Worm (Caenorhabditis elegans): ENCODE measurements around the gene C33F10.8.

DNA sequence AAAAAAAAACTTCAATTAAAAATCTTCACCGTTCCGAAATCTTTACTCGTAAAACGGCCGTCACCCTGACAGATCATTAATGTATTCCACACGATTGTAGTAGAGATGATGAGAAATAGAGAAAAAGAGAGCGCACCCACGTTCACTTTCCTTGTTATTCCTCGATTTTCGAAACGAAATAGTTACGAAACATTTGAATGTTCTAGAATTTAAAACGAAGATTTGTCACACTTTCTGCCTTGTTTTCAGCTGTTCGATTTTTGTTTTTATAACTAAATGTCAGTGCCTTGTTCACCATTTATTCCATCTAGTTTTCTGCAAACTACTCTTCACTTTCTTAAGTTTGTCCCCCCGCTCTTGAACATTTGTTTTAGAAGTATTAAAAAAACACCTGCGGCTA, 29.7 kb upstream of the C33F10.8 start:
- TF ChIP-seq T23F11.4 (GFP tag; optimal IDR thresholded peaks at IDR 0.05): no peak
- no peak for TF ChIP-seq fkh-10 (GFP tag; optimal IDR thresholded peaks at IDR 0.05)
- TF ChIP-seq ets-4 (tag; optimal IDR thresholded peaks at IDR 0.05): no peak
- no peak for TF ChIP-seq pqm-1 (tag; optimal IDR thresholded peaks at IDR 0.05)
- TF ChIP-seq ceh-22 (tag; optimal IDR thresholded peaks at IDR 0.05): no peak
- TF ChIP-seq sox-4 (tag; optimal IDR thresholded peaks at IDR 0.05): no peak
- TF ChIP-seq ama-1 (optimal IDR thresholded peaks at IDR 0.05): no peak
